Worm (Caenorhabditis elegans): ENCODE data around the gene anmt-2.

anmt-2 gene

ce11 chrIII:6157708-6158321 lies at the start of gene anmt-2:
anmt-2 (minus strand) TSS chrIII:6157758.
- no peak for TF ChIP-seq ztf-29 (GFP tag; IDR thresholded peaks at IDR 0.05)
- TF ChIP-seq ref-1 (GFP tag; conservative IDR thresholded peaks at IDR 0.05), result no peak
- no peak for TF ChIP-seq tab-1 (GFP tag; IDR thresholded peaks at IDR 0.05)
- no peak for TF ChIP-seq ztf-23 (GFP tag; IDR thresholded peaks at IDR 0.05)

DNA sequence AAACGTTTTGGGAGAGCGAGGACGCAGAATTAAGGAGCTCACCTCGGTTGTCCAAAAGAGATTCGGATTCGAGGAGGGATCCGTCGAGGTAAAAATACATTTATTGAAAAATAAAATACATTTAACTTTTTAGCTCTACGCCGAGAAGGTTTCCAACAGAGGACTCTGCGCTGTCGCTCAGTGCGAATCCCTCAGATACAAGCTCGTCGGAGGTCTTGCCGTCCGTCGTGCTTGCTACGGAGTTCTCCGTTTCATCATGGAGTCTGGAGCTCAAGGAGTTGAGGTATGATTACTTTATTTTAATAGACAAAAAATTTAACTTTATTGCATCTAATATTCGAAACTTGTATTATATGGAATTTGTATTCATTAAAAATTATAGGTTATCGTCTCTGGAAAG lies 49.5 kb upstream of the anmt-2 start:
- TF ChIP-seq med-1 (GFP tag; optimal IDR thresholded peaks at IDR 0.05; ENCODE audit: insufficient read depth) (no peak), klf-2 (GFP tag; conservative IDR thresholded peaks at IDR 0.05) (no peak), cog-1 (tag; optimal IDR thresholded peaks at IDR 0.05) (no peak), ref-1 (GFP tag; conservative IDR thresholded peaks at IDR 0.05) (no peak), T22C8.4 (GFP tag; IDR thresholded peaks at IDR 0.05) (no peak), flt-1 (GFP tag; IDR thresholded peaks at IDR 0.05) (no peak), tab-1 (GFP tag; IDR thresholded peaks at IDR 0.05) (no peak), ztf-29 (GFP tag; IDR thresholded peaks at IDR 0.05) (no peak), ztf-23 (GFP tag; IDR thresholded peaks at IDR 0.05) (no peak)

DNA sequence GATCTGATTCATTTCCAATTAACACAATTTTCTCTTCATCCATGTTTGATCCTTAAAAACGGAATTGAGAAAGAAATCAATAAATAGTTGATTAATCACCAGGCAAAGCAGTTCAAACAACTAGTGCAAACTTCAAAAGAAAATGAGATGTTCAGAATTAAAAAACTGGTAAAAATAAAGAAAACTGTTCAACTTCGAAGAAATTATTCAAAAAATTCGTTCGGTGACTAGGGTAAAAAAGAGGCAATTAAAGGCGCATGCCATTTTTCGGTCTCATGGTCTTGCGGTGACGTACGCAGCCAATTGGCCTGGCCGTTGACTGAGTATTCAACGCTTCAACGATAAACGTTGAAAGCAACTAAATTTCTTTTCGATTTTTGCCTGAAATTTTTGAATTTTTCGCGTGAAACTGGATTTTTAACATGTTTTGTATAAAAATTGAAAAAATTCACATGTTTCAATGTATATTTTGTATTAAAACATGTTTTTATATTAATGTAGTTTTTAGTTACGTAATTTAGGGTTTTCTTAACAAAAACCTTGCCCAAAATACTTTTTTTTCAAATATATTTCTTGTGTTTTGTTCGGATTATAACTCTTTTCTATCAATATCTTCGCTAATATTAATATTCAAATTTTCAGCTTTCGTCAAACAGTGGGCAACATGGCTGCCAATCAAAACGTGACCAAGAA lies 48.7 kb upstream of the anmt-2 start, which contains the start of the genes sna-3 and rps-3:
sna-3 (minus strand) TSS at position 51 of the 693 bp plus-strand sequence.
rps-3 (plus strand) TSS at position 643 of the 693 bp plus-strand sequence.
- TF ChIP-seq ztf-23 (GFP tag; IDR thresholded peaks at IDR 0.05) (no peak), med-1 (GFP tag; optimal IDR thresholded peaks at IDR 0.05; ENCODE audit: insufficient read depth) (no peak), ref-1 (GFP tag; conservative IDR thresholded peaks at IDR 0.05) (no peak), T22C8.4 (GFP tag; IDR thresholded peaks at IDR 0.05) (no peak), cog-1 (tag; optimal IDR thresholded peaks at IDR 0.05) (no peak), tab-1 (GFP tag; IDR thresholded peaks at IDR 0.05) (no peak), ztf-29 (GFP tag; IDR thresholded peaks at IDR 0.05) (no peak), klf-2 (GFP tag; conservative IDR thresholded peaks at IDR 0.05) (no peak), flt-1 (GFP tag; IDR thresholded peaks at IDR 0.05) (no peak)

ce11 chrIII:6202440-6202839 lies 44.9 kb upstream of the anmt-2 start:
- TF ChIP-seq med-1 (GFP tag; optimal IDR thresholded peaks at IDR 0.05; ENCODE audit: insufficient read depth) (no peak), ztf-29 (GFP tag; IDR thresholded peaks at IDR 0.05) (no peak), cog-1 (tag; optimal IDR thresholded peaks at IDR 0.05) (no peak), tab-1 (GFP tag; IDR thresholded peaks at IDR 0.05) (no peak), ztf-23 (GFP tag; IDR thresholded peaks at IDR 0.05) (no peak), T22C8.4 (GFP tag; IDR thresholded peaks at IDR 0.05) (no peak), ref-1 (GFP tag; conservative IDR thresholded peaks at IDR 0.05) (no peak)

ce11 chrIII:6201325-6201724 lies 43.8 kb upstream of the anmt-2 start:
- TF ChIP-seq ztf-23 (GFP tag; IDR thresholded peaks at IDR 0.05) (no peak), tab-1 (GFP tag; IDR thresholded peaks at IDR 0.05) (no peak), ztf-29 (GFP tag; IDR thresholded peaks at IDR 0.05) (no peak), flt-1 (GFP tag; IDR thresholded peaks at IDR 0.05) (no peak), klf-2 (GFP tag; conservative IDR thresholded peaks at IDR 0.05) (no peak), cog-1 (tag; optimal IDR thresholded peaks at IDR 0.05) (no peak), ref-1 (GFP tag; conservative IDR thresholded peaks at IDR 0.05) (no peak), T22C8.4 (GFP tag; IDR thresholded peaks at IDR 0.05) (no peak), med-1 (GFP tag; optimal IDR thresholded peaks at IDR 0.05; ENCODE audit: insufficient read depth) (no peak)

DNA sequence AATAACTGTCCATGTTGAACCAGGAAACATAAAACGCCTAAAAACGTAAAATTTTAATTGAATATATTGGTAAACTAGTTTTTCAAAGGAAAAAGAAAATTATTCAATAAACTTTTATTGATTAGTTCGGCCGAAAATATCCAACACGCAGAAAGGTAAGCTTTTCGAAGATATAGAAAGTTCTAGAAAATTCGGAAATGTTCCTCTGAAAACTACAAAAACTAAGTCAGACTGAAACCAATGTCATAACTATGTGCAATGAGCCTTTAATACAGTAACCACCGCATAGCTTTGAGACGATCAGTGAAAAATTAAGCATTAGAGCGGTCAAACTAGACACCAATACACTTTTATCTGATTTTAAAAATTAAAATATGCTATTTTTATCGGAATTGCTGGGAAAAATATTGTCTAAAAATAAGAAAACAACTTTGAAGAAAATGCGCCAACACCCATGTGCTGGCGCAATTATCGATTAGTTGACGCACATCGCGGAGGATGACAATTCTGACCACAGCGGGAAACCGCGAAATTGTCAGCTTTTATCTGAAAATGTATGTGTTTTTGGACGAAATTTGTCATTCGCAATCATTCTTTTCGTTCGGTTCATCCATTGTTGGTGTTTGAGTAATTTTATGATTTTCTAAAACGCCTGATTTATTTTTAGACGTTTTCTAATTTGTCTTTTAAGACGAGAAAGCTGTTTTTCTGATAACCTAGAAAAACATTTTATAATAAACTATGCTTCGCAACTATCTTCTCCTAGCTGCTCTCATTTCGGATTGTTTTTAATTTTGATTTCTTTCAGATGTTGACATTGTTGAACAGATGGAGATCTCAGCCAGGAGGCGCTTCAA lies 41.0 kb upstream of the anmt-2 start, which contains the start of the genes C23G10.7 and rpn-2:
C23G10.7 (minus strand) TSS at position 37 of the 857 bp plus-strand sequence.
rpn-2 (plus strand) TSS at position 807 of the 857 bp plus-strand sequence.
- TF ChIP-seq ztf-23 (GFP tag; IDR thresholded peaks at IDR 0.05) (peak; percentile 74), cog-1 (tag; optimal IDR thresholded peaks at IDR 0.05) (no peak), klf-2 (GFP tag; conservative IDR thresholded peaks at IDR 0.05) (no peak), T22C8.4 (GFP tag; IDR thresholded peaks at IDR 0.05) (peak; percentile 76)

DNA sequence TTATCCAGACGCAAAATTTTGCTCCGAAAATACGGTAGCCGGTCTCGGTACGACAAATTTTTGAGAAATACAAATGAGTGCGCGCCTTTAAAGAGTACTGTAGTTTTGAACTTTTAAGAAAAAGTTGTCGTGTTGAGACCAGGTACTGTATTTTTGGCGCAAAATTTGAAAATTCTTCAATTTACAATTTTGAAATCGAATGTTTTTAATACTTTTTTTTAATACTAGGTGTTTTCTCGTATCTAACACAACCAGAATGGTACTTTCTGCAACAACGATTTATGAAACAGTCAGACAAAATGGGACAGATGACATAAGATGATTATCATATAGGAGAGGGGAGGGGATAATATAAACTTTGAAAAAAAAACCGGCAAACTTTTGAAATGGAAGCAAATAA lies 38.2 kb upstream of the anmt-2 start:
- no peak for TF ChIP-seq cog-1 (tag; optimal IDR thresholded peaks at IDR 0.05)
- TF ChIP-seq tab-1 (GFP tag; IDR thresholded peaks at IDR 0.05), result no peak
- TF ChIP-seq ztf-23 (GFP tag; IDR thresholded peaks at IDR 0.05), result no peak
- no peak for TF ChIP-seq T22C8.4 (GFP tag; IDR thresholded peaks at IDR 0.05)
- no peak for TF ChIP-seq ztf-29 (GFP tag; IDR thresholded peaks at IDR 0.05)
- no peak for TF ChIP-seq flt-1 (GFP tag; IDR thresholded peaks at IDR 0.05)
- no peak for TF ChIP-seq med-1 (GFP tag; optimal IDR thresholded peaks at IDR 0.05; ENCODE audit: insufficient read depth)
- no peak for TF ChIP-seq ref-1 (GFP tag; conservative IDR thresholded peaks at IDR 0.05)

ce11 chrIII:6194480-6194879 lies 36.9 kb upstream of the anmt-2 start, which contains the start of gene ugt-66:
ugt-66 (minus strand) TSS chrIII:6194580.
- TF ChIP-seq ztf-23 (GFP tag; IDR thresholded peaks at IDR 0.05), result no peak

ce11 chrIII:6190810-6191209 lies 33.3 kb upstream of the anmt-2 start, which contains the start of gene C23G10.5:
C23G10.5 (plus strand) TSS chrIII:6191110.
- TF ChIP-seq ztf-23 (GFP tag; IDR thresholded peaks at IDR 0.05) (no peak), ref-1 (GFP tag; conservative IDR thresholded peaks at IDR 0.05) (no peak), T22C8.4 (GFP tag; IDR thresholded peaks at IDR 0.05) (no peak), med-1 (GFP tag; optimal IDR thresholded peaks at IDR 0.05; ENCODE audit: insufficient read depth) (no peak), tab-1 (GFP tag; IDR thresholded peaks at IDR 0.05) (no peak), cog-1 (tag; optimal IDR thresholded peaks at IDR 0.05) (no peak), ztf-29 (GFP tag; IDR thresholded peaks at IDR 0.05) (no peak), flt-1 (GFP tag; IDR thresholded peaks at IDR 0.05) (no peak), klf-2 (GFP tag; conservative IDR thresholded peaks at IDR 0.05) (no peak)

All from whole organism, midembryonic.